Fruit fly (Drosophila melanogaster): ENCODE measurements around the gene CG31038.

The CG31038 gene

DNA sequence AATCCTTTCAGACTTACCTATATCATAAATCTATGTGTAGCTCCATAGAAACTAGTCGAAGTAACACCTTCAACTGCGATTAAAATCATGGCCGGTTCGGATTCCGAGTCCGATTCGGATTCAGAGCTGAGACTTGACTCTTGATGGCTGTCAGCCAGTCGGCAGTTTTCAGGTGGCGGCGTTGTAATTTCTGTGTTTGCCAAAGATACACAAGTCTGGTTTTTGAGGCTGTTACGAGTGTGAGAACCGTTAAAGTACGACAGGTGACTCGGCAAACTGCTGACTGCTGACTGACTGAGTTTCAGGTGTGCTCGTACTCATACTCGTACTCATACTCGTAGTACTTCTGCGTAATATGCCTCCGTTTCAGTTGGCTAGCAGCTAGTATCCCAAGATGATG lies 14.3 kb downstream of the CG31038 start:
- TF ChIP-seq Snoo (tag; optimal IDR thresholded peaks at IDR 0.05) (no peak), CG9948 (tag; optimal IDR thresholded peaks at IDR 0.05) (no peak), CG17806 (tag; optimal IDR thresholded peaks at IDR 0.05) (no peak), Ets98B (GFP tag; IDR thresholded peaks at IDR 0.05) (no peak; the same call in 1 of the 2 replicates), CG15710 (tag; optimal IDR thresholded peaks at IDR 0.05) (no peak), CG32121 (GFP tag; IDR thresholded peaks at IDR 0.05) (no peak), fd96Ca (GFP tag; IDR thresholded peaks at IDR 0.05) (no peak), CG12605 (GFP tag; IDR thresholded peaks at IDR 0.05) (no peak), Pif1A (GFP tag; optimal IDR thresholded peaks at IDR 0.05) (no peak), CG13204 (GFP tag; optimal IDR thresholded peaks at IDR 0.05) (no peak)

DNA sequence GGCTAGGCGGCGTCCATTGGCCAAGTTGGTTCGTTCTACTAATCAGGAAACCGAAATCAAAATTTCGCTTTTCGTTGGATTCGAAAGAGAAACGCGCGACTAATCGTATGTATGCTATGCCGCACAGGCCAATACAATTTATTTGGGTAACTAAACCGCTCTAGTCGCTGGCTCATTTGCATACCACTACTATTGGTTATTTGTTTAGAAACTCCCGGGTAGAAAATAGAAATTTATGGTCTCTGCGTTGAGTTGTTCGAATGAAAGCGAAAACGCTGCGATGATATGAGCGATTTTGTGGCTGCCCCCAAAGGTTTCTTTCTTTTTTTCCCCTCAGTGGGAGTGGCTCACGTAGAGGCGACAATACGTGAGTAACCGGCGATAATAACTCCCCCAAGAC lies 16.2 kb downstream of the CG31038 start:
- TF ChIP-seq CG32121 (GFP tag; IDR thresholded peaks at IDR 0.05) (no peak), EcR (GFP tag; optimal IDR thresholded peaks at IDR 0.05) (no peak), CG13204 (GFP tag; optimal IDR thresholded peaks at IDR 0.05) (no peak), rn (GFP tag; IDR thresholded peaks at IDR 0.05) (no peak), Pif1A (GFP tag; optimal IDR thresholded peaks at IDR 0.05) (no peak), gl (tag; optimal IDR thresholded peaks at IDR 0.05) (no peak)

DNA sequence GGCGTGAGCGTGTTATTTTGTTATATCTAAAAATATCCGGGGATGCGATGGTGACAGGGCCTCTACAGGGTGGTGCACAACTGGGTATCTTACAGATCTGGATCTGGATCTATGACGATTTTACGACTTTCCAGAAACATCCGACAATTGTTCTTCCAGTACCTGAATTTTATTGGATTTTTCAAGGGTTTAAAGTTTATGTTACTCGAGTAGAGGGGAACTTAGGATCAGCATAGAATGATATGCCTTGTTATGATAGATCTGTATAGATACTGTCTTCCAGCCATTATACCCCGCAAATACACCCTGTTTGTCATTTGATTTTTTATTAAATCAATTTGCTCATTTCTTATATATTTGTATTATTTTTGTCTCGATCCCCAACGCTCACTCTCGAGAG lies 17.5 kb downstream of the CG31038 start:
- TF ChIP-seq Ets98B (GFP tag; IDR thresholded peaks at IDR 0.05): peak; percentile 66
- TF ChIP-seq CG17806 (tag; optimal IDR thresholded peaks at IDR 0.05): no peak
- TF ChIP-seq CG12605 (GFP tag; IDR thresholded peaks at IDR 0.05): peak; percentile 42; the same call in 1 of the 2 replicates
- peak; percentile 50; the same call in 2 of the 3 replicates for TF ChIP-seq CG4496 (GFP tag; IDR thresholded peaks at IDR 0.05)
- TF ChIP-seq fd96Ca (GFP tag; IDR thresholded peaks at IDR 0.05): peak; percentile 85
- no peak for TF ChIP-seq Snoo (tag; optimal IDR thresholded peaks at IDR 0.05)
- peak; percentile 58 for TF ChIP-seq CG8301 (tag; optimal IDR thresholded peaks at IDR 0.05)
- TF ChIP-seq CG9948 (tag; optimal IDR thresholded peaks at IDR 0.05): no peak
- TF ChIP-seq CG32121 (GFP tag; IDR thresholded peaks at IDR 0.05): peak; percentile 80
- TF ChIP-seq CG34367 (tag; optimal IDR thresholded peaks at IDR 0.05): no peak
- no peak for TF ChIP-seq CG15710 (tag; optimal IDR thresholded peaks at IDR 0.05)
- no peak for TF ChIP-seq CG13204 (GFP tag; optimal IDR thresholded peaks at IDR 0.05)
- TF ChIP-seq CG14655 (GFP tag; optimal IDR thresholded peaks at IDR 0.05): peak; percentile 51
- peak; percentile 33 for TF ChIP-seq Pif1A (GFP tag; optimal IDR thresholded peaks at IDR 0.05)
- TF ChIP-seq EcR (GFP tag; optimal IDR thresholded peaks at IDR 0.05): no peak
- TF ChIP-seq CG8159 (tag; optimal IDR thresholded peaks at IDR 0.05): no peak
- TF ChIP-seq CG10348 (GFP tag; IDR thresholded peaks at IDR 0.05): 0 out of 2 replicates have a peak, but pooled peaks have one; percentile 26
- no peak for TF ChIP-seq Pif1B (GFP tag; optimal IDR thresholded peaks at IDR 0.05)
- TF ChIP-seq rn (GFP tag; IDR thresholded peaks at IDR 0.05): peak; percentile 36; the same call in 1 of the 2 replicates
- no peak for TF ChIP-seq gl (tag; optimal IDR thresholded peaks at IDR 0.05)
- TF ChIP-seq D1 (tag; optimal IDR thresholded peaks at IDR 0.05): no peak

DNA sequence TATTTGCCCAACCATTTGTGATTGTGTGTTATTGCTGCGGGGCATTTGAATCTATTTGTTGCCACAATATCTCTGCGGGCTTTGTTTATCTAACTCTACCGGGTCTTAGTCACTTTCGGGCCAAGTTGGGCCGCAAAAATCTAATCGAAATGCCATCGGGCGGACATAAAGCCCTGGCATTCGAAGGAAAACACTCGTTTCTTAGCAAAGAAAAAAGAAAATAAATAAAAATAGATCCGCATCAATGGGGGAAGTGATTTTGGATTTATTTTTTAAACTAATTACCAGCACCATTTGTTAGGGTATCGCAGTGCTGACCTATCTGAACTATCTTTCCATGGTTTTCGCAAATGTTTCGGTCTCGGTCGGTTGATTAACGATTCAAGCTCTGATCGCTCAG lies 21.7 kb downstream of the CG31038 start:
- 0 out of 2 replicates have a peak, but pooled peaks have one; percentile 32 for TF ChIP-seq CG10348 (GFP tag; IDR thresholded peaks at IDR 0.05)
- no peak for TF ChIP-seq rn (GFP tag; IDR thresholded peaks at IDR 0.05)
- TF ChIP-seq D1 (tag; optimal IDR thresholded peaks at IDR 0.05): no peak
- TF ChIP-seq Pif1B (GFP tag; optimal IDR thresholded peaks at IDR 0.05): no peak
- no peak for TF ChIP-seq CG34367 (tag; optimal IDR thresholded peaks at IDR 0.05)
- TF ChIP-seq CG17806 (tag; optimal IDR thresholded peaks at IDR 0.05): no peak
- TF ChIP-seq CG4496 (GFP tag; IDR thresholded peaks at IDR 0.05): 0 out of 3 replicates have a peak, but pooled peaks have one; percentile 22
- TF ChIP-seq CG32121 (GFP tag; IDR thresholded peaks at IDR 0.05): no peak
- TF ChIP-seq EcR (GFP tag; optimal IDR thresholded peaks at IDR 0.05): no peak
- TF ChIP-seq Ets98B (GFP tag; IDR thresholded peaks at IDR 0.05): 0 out of 2 replicates have a peak, but pooled peaks have one; percentile 41
- TF ChIP-seq CG8159 (tag; optimal IDR thresholded peaks at IDR 0.05): no peak
- peak; percentile 60; the same call in 1 of the 3 replicates for TF ChIP-seq fd96Ca (GFP tag; IDR thresholded peaks at IDR 0.05)
- peak; percentile 1 for TF ChIP-seq CG14655 (GFP tag; optimal IDR thresholded peaks at IDR 0.05)
- TF ChIP-seq Pif1A (GFP tag; optimal IDR thresholded peaks at IDR 0.05): no peak
- no peak for TF ChIP-seq Snoo (tag; optimal IDR thresholded peaks at IDR 0.05)
- TF ChIP-seq CG8301 (tag; optimal IDR thresholded peaks at IDR 0.05): peak; percentile 5
- no peak for TF ChIP-seq CG9948 (tag; optimal IDR thresholded peaks at IDR 0.05)
- no peak for TF ChIP-seq CG12605 (GFP tag; IDR thresholded peaks at IDR 0.05)
- TF ChIP-seq CG13204 (GFP tag; optimal IDR thresholded peaks at IDR 0.05): no peak
- TF ChIP-seq gl (tag; optimal IDR thresholded peaks at IDR 0.05): no peak
- no peak for TF ChIP-seq CG15710 (tag; optimal IDR thresholded peaks at IDR 0.05)

DNA sequence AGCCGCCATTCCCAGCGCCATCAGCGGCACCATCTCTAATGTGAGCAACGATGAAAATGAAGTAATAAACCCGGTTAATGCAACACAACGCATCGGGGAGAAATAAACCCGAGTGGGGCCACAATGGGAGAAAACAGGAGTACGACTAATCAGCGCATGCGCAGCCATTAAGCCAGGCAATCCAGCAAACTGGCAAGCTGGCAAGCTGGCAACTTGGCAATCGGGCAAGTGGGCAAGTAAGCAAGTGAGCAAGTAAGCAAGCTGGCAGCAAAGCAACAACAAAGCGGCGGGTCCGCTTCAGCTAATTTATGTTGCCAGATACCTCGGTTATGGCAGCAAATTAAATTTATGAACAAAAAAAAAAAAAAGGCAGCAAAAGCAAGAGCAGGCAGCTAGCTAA lies 22.8 kb downstream of the CG31038 start:
- TF ChIP-seq Ets98B (GFP tag; IDR thresholded peaks at IDR 0.05) (no peak), Pif1A (GFP tag; optimal IDR thresholded peaks at IDR 0.05) (no peak), CG8301 (tag; optimal IDR thresholded peaks at IDR 0.05) (no peak), rn (GFP tag; IDR thresholded peaks at IDR 0.05) (no peak), CG13204 (GFP tag; optimal IDR thresholded peaks at IDR 0.05) (no peak), CG9948 (tag; optimal IDR thresholded peaks at IDR 0.05) (no peak), CG15710 (tag; optimal IDR thresholded peaks at IDR 0.05) (no peak), CG17806 (tag; optimal IDR thresholded peaks at IDR 0.05) (no peak), CG4496 (GFP tag; IDR thresholded peaks at IDR 0.05) (no peak), CG8159 (tag; optimal IDR thresholded peaks at IDR 0.05) (no peak), Snoo (tag; optimal IDR thresholded peaks at IDR 0.05) (no peak), EcR (GFP tag; optimal IDR thresholded peaks at IDR 0.05) (no peak)

DNA sequence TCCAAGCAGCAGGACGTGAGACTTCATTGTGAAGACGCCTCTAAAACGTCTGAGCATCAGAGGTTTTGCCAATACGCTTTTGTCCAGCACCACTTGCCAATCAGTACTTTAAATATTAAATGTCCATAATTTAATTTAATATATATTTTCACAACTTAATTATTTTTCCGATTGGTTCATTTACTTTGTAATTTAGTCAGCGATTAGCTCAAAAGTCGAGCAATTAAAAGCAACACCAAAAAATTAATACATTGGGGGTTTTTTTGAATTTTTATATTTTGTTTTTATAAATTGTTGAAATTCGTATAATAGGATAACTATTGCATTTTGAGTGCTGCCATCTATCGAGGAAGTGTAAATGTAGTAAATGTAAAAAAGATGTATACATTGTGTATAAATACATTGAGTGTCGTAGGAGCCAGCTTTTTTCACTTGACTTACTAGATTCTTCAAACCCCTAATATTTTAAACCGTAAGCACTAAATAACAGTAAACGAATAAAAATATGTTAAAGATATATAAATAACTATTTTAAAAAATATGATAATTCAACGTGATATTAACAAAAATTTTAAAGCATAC lies 27.0 kb downstream of the CG31038 start, which contains the start of gene CG15517:
TSS of gene CG15517 (minus strand) at position 51 of the 582 bp plus-strand sequence.
- TF ChIP-seq CG8301 (tag; optimal IDR thresholded peaks at IDR 0.05) (no peak), D1 (tag; optimal IDR thresholded peaks at IDR 0.05) (peak; percentile 80), CG8159 (tag; optimal IDR thresholded peaks at IDR 0.05) (no peak), CG13204 (GFP tag; optimal IDR thresholded peaks at IDR 0.05) (no peak)
